Worm (Caenorhabditis elegans) whole organism, early embryonic: ENCODE data around the gene F11G11.13.

Source experiments
- F13C5.2 ChIP-seq: sonication (generic microtip); optimal IDR thresholded peaks from 2 replicates; lab custom pipeline; 2017; ENCODE audit warnings: mild to moderate bottlenecking, missing genetic modification characterization, inconsistent platforms, missing compliant biosample characterization
- ceh-13 ChIP-seq: fragments of 200-800 bp; sonication (Bioruptor generic); optimal IDR thresholded peaks from 2 replicates; lab custom pipeline; 2018; ENCODE audit warnings: mild to moderate bottlenecking, missing genetic modification characterization, missing compliant biosample characterization

Gene F11G11.13

ce11 chrII:4827734-4828609, 48.0 kb downstream of the F11G11.13 start, which contains the start of the genes fbxb-88 and tbck-1:
Gene fbxb-88 (minus strand): TSS chrII:4827884.
Gene tbck-1 (plus strand): TSS chrII:4828559.
- TF ChIP-seq F13C5.2 (tag; lab: Kevin White, UChicago) (peak; percentile 46), ceh-13 (GFP tag; lab: Kevin White, UChicago) (no peak)
